Fruit fly (Drosophila melanogaster): Measurements from ENCODE around the gene Ho.

Ho gene

DNA sequence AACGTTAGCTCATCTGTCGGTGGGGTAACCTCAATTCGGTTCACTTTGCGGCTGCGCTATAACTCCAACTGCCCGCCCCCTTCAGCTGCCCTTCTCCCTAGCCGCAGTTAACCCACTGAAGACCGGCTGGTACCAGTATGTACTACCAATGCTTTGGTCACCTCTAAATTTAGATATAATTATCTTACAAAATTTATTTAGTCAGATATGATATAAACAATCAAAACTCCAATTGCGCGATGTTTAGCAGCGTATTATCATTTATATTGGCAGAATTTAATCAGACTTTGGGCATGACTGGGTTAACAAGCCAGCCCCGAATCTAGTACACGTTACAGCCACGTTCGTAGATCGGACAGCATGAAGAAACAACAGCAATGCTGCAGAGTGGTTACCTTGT, 17.8 kb upstream of the Ho start (continued):
- TF ChIP-seq gsb-n (tag; optimal IDR thresholded peaks at IDR 0.05) (peak; percentile 17), bsh (GFP tag; optimal IDR thresholded peaks at IDR 0.05) (peak; percentile 29 to 36), Nf-YB (GFP tag; optimal IDR thresholded peaks at IDR 0.05) (peak; percentile 14), CG2875 (GFP tag; optimal IDR thresholded peaks at IDR 0.05) (no peak), CG7786 (GFP tag; optimal IDR thresholded peaks at IDR 0.05) (no peak), Hr51 (GFP tag; optimal IDR thresholded peaks at IDR 0.05) (peak in 1 of 2 experiments; percentile 84), ro (GFP tag; IDR thresholded peaks at IDR 0.05) (no peak), tap (tag; optimal IDR thresholded peaks at IDR 0.05) (peak; percentile 77), CG18599 (GFP tag; optimal IDR thresholded peaks at IDR 0.05) (peak; percentile 64), CG7556 (GFP tag; optimal IDR thresholded peaks at IDR 0.05) (peak; percentile 44), CoRest (tag; optimal IDR thresholded peaks at IDR 0.05) (peak; percentile 56), CG12769 (tag; optimal IDR thresholded peaks at IDR 0.05) (peak; percentile 67), CG17612 (GFP tag; IDR thresholded peaks at IDR 0.05) (0 out of 2 replicates have a peak, but pooled peaks have one; percentile 18), nau (GFP tag; optimal IDR thresholded peaks at IDR 0.05) (peak; percentile 27), en (GFP tag; optimal IDR thresholded peaks at IDR 0.05) (no peak), ase (GFP tag; IDR thresholded peaks at IDR 0.05) (peak; percentile 48; the same call in 1 of the 3 replicates), luna (GFP tag; optimal IDR thresholded peaks at IDR 0.05) (no peak), ind (GFP tag; optimal IDR thresholded peaks at IDR 0.05) (peak; percentile 27), pnt (GFP tag; optimal IDR thresholded peaks at IDR 0.05) (no peak), Gug (GFP tag; IDR thresholded peaks at IDR 0.05) (no peak), Pdp1 (GFP tag; optimal IDR thresholded peaks at IDR 0.05) (no peak), BtbVII (GFP tag; optimal IDR thresholded peaks at IDR 0.05) (peak; percentile 57), CG31388 (GFP tag; optimal IDR thresholded peaks at IDR 0.05) (no peak), fd3F (GFP tag; optimal IDR thresholded peaks at IDR 0.05) (peak; percentile 20), CG30403 (GFP tag; optimal IDR thresholded peaks at IDR 0.05) (peak; percentile 34), Ptx1 (GFP tag; IDR thresholded peaks at IDR 0.05) (peak; percentile 60), CG1832 (GFP tag; optimal IDR thresholded peaks at IDR 0.05) (no peak), CG12744 (GFP tag; optimal IDR thresholded peaks at IDR 0.05) (no peak), Sox102F (GFP tag; optimal IDR thresholded peaks at IDR 0.05) (peak; percentile 66), lmd (GFP tag; IDR thresholded peaks at IDR 0.05) (peak; percentile 40), al (GFP tag; IDR thresholded peaks at IDR 0.05) (no peak), dati (GFP tag; IDR thresholded peaks at IDR 0.05) (no peak), Hr78 (GFP tag; optimal IDR thresholded peaks at IDR 0.05) (peak in 1 of 2 experiments; percentile 27), CG18011 (GFP tag; optimal IDR thresholded peaks at IDR 0.05) (no peak), CG32532 (GFP tag; IDR thresholded peaks at IDR 0.05) (peak; percentile 38; the same call in 1 of the 2 replicates), bowl (GFP tag; IDR thresholded peaks at IDR 0.05) (peak; percentile 28; the same call in 1 of the 2 replicates), lbe (GFP tag; optimal IDR thresholded peaks at IDR 0.05) (no peak), tna (GFP tag; IDR thresholded peaks at IDR 0.05; ENCODE audit: partially characterized antibody) (no peak), CG9727 (GFP tag; optimal IDR thresholded peaks at IDR 0.05) (peak; percentile 8), gcm2 (GFP tag; optimal IDR thresholded peaks at IDR 0.05) (peak; percentile 23)

DNA sequence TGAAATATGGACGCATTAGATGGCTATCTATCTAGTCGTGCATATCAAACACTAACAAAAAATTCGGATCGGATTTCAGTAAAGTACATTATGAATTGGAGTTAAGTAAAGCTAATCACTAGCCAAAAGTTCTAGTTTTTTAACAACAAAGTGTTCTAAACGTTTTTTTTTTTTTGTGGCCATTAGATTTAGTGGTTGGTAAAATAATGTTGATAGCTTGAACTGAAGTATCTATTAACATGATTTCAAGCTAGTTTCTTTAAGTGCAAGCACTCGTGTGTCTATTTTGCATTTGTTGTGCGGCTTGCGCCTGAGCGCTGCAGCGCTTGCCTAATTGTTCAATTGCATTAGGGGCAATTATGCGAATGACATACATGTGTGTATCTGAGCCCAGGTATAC, 16.9 kb upstream of the Ho start:
- no peak for TF ChIP-seq jigr1 (GFP tag; IDR thresholded peaks at IDR 0.05)
- peak; percentile 35; the same call in 1 of the 2 replicates for TF ChIP-seq Drgx (GFP tag; IDR thresholded peaks at IDR 0.05)
- no peak for TF ChIP-seq CG14710 (tag; optimal IDR thresholded peaks at IDR 0.05)
- TF ChIP-seq gem (tag; optimal IDR thresholded peaks at IDR 0.05), result peak; percentile 41
- peak; percentile 2 for TF ChIP-seq PHDP (tag; optimal IDR thresholded peaks at IDR 0.05)
- peak; percentile 16 for TF ChIP-seq ATbp (GFP tag; optimal IDR thresholded peaks at IDR 0.05)
- no peak for TF ChIP-seq Stat92E (GFP tag; optimal IDR thresholded peaks at IDR 0.05)
- 0 out of 3 replicates have a peak, but pooled peaks have one; percentile 30 for TF ChIP-seq dysf (GFP tag; IDR thresholded peaks at IDR 0.05)
- TF ChIP-seq CG7786 (GFP tag; optimal IDR thresholded peaks at IDR 0.05), result no peak
- TF ChIP-seq Hr78 (GFP tag; optimal IDR thresholded peaks at IDR 0.05), result no peak
- TF ChIP-seq wdn (GFP tag; IDR thresholded peaks at IDR 0.05), result no peak
- peak; percentile 12 for TF ChIP-seq Oli (tag; optimal IDR thresholded peaks at IDR 0.05)
- TF ChIP-seq Med (GFP tag), result peak; percentile 39
